Fruit fly (Drosophila melanogaster) whole organism, adult: ENCODE measurements around the gene Nmd3.

Experiments used
- CG11617 ChIP-seq: fragments of 200-800 bp; sonication (Bioruptor generic); optimal IDR thresholded peaks from 2 replicates; lab custom pipeline; 2017; ENCODE audit warnings: mild to moderate bottlenecking, missing biosample characterization, missing genetic modification reagents, missing genetic modification characterization
- CG12768 ChIP-seq: fragments of 200-800 bp; sonication (Bioruptor generic); optimal IDR thresholded peaks from 2 replicates; lab custom pipeline; 2017; ENCODE audit warnings: missing biosample characterization, missing genetic modification characterization, mild to moderate bottlenecking, moderate library complexity, missing genetic modification reagents
- CG14711 ChIP-seq: fragments of 200-800 bp; sonication (Bioruptor generic); optimal IDR thresholded peaks from 2 replicates; lab custom pipeline; 2018; ENCODE audit warnings: missing biosample characterization, mild to moderate bottlenecking, missing genetic modification characterization, moderate library complexity
- CG1620 ChIP-seq: fragments of 200-800 bp; sonication (Bioruptor generic); optimal IDR thresholded peaks from 2 replicates; lab custom pipeline; 2016; ENCODE audit warnings: missing biosample characterization, missing genetic modification characterization
- CG33017 ChIP-seq: fragments of 200-800 bp; sonication (Bioruptor generic); optimal IDR thresholded peaks from 2 replicates; lab custom pipeline; 2018; ENCODE audit warnings: missing biosample characterization, mild to moderate bottlenecking, missing genetic modification characterization, moderate library complexity
- CG5204 ChIP-seq: fragments of 200-800 bp; sonication (Bioruptor generic); optimal IDR thresholded peaks from 2 replicates; lab custom pipeline; 2016; ENCODE audit warnings: missing biosample characterization, missing genetic modification characterization
- CG7045 ChIP-seq: fragments of 200-800 bp; sonication (Bioruptor generic); optimal IDR thresholded peaks from 2 replicates; lab custom pipeline; 2017; ENCODE audit warnings: missing biosample characterization, mild to moderate bottlenecking, missing genetic modification characterization
- CG7101 ChIP-seq: fragments of 200-800 bp; sonication (Bioruptor generic); optimal IDR thresholded peaks from 2 replicates; lab custom pipeline; 2018; ENCODE audit warnings: missing biosample characterization, mild to moderate bottlenecking, missing genetic modification characterization, moderate library complexity
- Clk ChIP-seq: fragments of 200-800 bp; sonication (Bioruptor generic); optimal IDR thresholded peaks from 2 replicates; lab custom pipeline; 2017; ENCODE audit warnings: missing biosample characterization, missing genetic modification characterization
- Crg-1 ChIP-seq: fragments of 200-800 bp; sonication (Bioruptor generic); optimal IDR thresholded peaks from 2 replicates; lab custom pipeline; 2016; ENCODE audit warnings: missing biosample characterization, missing genetic modification characterization
- Hr96 ChIP-seq: fragments of 200-800 bp; sonication (Bioruptor generic); optimal IDR thresholded peaks from 2 replicates; lab custom pipeline; 2016; ENCODE audit warnings: missing biosample characterization, missing genetic modification characterization
- Mnt ChIP-seq: fragments of 200-800 bp; sonication (Bioruptor generic); optimal IDR thresholded peaks from 2 replicates; lab custom pipeline; 2016; ENCODE audit warnings: missing biosample characterization, mild to moderate bottlenecking, missing genetic modification characterization
- bab1 ChIP-seq: fragments of 200-800 bp; sonication (Bioruptor generic); optimal IDR thresholded peaks from 3 replicates; lab custom pipeline; 2019; ENCODE audit warnings: missing biosample characterization, mild to moderate bottlenecking, missing genetic modification characterization, moderate library complexity
- cic ChIP-seq: fragments of 200-800 bp; sonication (Bioruptor generic); optimal IDR thresholded peaks from 2 replicates; lab custom pipeline; 2017; ENCODE audit warnings: missing biosample characterization, mild to moderate bottlenecking, missing genetic modification characterization, moderate library complexity
- cnc ChIP-seq, 2 experiments: fragments of >200 bp; optimal IDR thresholded peaks; 2 replicates each; lab custom pipeline; 2017
- kay ChIP-seq: fragments of 200-800 bp; sonication (Bioruptor generic); peaks from one replicate; lab custom pipeline; 2016; ENCODE audit warnings: missing biosample characterization, missing genetic modification characterization, borderline replicate concordance
- ovo ChIP-seq: fragments of 200-800 bp; sonication (Bioruptor generic); optimal IDR thresholded peaks from 2 replicates; lab custom pipeline; 2016; ENCODE audit warnings: missing biosample characterization, missing genetic modification characterization
- pad ChIP-seq: fragments of 200-800 bp; sonication (Bioruptor generic); optimal IDR thresholded peaks from 3 replicates; lab custom pipeline; 2017; ENCODE audit warnings: missing biosample characterization, missing genetic modification characterization, mild to moderate bottlenecking, moderate library complexity, missing genetic modification reagents
- tj ChIP-seq: fragments of 200-800 bp; sonication (Bioruptor generic); optimal IDR thresholded peaks from 3 replicates; lab custom pipeline; 2017; ENCODE audit warnings: missing biosample characterization, mild to moderate bottlenecking, missing genetic modification characterization, moderate library complexity
- toe ChIP-seq: fragments of 200-800 bp; sonication (Bioruptor generic); optimal IDR thresholded peaks from 2 replicates; lab custom pipeline; 2016; ENCODE audit warnings: missing biosample characterization, missing genetic modification characterization

The Nmd3 gene

DNA sequence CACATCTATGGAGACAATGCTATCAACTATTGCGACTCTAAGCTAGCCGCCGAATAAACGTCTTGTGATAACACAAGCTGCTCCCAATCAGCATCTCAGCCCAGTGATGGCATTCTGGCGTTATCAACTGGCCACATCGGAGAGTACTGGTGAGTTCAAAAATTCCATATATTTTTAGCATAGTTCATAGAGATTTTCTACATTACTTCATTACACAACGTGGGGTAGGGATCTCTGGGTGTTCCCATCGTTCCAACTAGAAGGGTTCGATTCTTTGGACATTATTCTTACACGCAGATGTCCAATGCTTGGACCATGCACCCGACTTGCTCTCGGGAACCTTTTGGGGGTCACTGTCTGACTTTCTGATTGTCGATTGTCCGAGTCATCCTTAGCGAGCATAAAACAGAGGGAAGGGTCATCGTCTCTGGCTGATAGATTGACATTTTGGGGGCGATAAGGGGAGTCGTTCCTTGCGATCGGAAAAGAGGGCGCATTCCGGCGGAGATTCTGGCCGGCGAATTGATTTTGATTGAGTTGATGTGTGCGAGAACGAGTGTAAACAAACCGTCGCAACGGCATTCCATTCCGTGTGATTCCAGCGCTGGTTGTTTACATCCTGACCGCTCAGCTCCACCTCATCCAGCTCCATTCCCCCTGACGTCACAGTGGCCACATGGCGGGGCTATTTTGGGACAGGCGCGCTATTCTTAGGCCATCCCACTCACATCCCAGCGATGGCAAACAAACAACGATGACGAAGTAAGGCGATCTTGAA, 22.1 kb downstream of the Nmd3 start, which contains the start of the genes Cyp4d1 and CG3630:
Cyp4d1 (minus strand) TSS at position 51 of the 778 bp plus-strand sequence.
CG3630 (plus strand) TSS at position 67 of the 778 bp plus-strand sequence.
- no peak for TF ChIP-seq toe
- no peak for TF ChIP-seq CG11617 (GFP tag; lab: Kevin White, UChicago)
- no peak for TF ChIP-seq Crg-1
- TF ChIP-seq tj (GFP tag; lab: Kevin White, UChicago) = no peak
- no peak for TF ChIP-seq CG14711
- TF ChIP-seq CG5204 (GFP tag; lab: Kevin White, UChicago) = no peak
- no peak for TF ChIP-seq bab1

DNA sequence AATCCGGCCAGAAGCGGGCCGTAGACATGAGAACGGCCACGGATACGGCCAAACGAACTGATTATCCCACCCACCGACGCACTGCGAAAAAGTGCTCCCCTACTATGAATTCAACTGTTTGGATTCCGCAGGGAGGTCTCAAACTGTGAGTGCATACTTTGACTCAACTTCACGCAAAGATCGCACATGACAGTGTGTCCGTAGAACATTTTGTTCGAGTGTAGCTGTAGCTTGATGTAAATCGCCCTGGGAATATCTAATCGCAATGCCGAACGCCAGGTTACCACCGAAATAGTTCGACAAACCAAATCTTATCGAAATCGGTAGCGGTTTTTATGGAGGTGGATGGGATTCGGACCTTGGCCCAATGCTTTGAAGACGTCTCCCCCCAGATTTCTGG, 23.4 kb downstream of the Nmd3 start:
- TF ChIP-seq Clk (GFP tag; lab: Kevin White, UChicago) = no peak
- TF ChIP-seq CG33017 = no peak
- TF ChIP-seq CG12768 (GFP tag; lab: Kevin White, UChicago) = no peak
- TF ChIP-seq cnc (optimal IDR thresholded peaks at IDR 0.05; lab: Kevin White, UChicago) = no peak
- TF ChIP-seq CG7101 = no peak
- TF ChIP-seq CG1620 (GFP tag; lab: Kevin White, UChicago) = no peak
- TF ChIP-seq toe = no peak
- no peak for TF ChIP-seq pad (GFP tag; lab: Kevin White, UChicago)
- TF ChIP-seq Mnt (GFP tag; lab: Kevin White, UChicago) = no peak
- TF ChIP-seq CG14711 = no peak
- TF ChIP-seq tj (GFP tag; lab: Kevin White, UChicago) = no peak

DNA sequence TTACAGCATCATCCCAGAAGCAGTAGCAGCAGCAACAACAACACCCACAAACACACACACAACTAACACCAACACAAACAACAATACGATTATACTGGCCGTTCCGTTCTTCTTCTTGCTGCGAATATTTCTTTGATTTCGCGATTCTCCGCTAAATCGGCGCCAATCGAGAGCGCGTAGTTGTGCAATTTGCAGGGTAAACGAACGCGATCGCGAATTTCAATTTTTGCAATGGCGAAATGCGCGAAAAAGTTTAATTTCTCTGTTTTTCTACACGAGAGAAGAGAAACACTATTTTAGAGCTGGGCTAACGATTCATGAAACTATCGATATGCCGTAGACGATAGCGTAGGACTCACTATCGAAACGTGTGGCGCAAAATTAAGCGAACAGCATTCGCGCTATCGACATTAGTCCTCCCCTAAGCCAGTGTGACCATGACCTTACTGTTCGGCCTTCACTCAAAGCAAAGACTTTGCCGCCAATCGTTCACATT, 25.8 kb downstream of the Nmd3 start, which contains the start of gene wapl:
wapl (minus strand) TSS at position 316 of the 496 bp plus-strand sequence.
- TF ChIP-seq Crg-1 = peak; percentile 11
- peak; percentile 79 for TF ChIP-seq bab1
- TF ChIP-seq toe = no peak
- TF ChIP-seq CG11617 (GFP tag; lab: Kevin White, UChicago) = no peak
- peak; percentile 34 for TF ChIP-seq CG14711
- no peak for TF ChIP-seq Hr96
- TF ChIP-seq tj (GFP tag; lab: Kevin White, UChicago) = no peak
- no peak for TF ChIP-seq cic (GFP tag; lab: Kevin White, UChicago)
- no peak for TF ChIP-seq CG33017
- peak; percentile 47 for TF ChIP-seq CG1620 (GFP tag; lab: Kevin White, UChicago)
- TF ChIP-seq pad (GFP tag; lab: Kevin White, UChicago) = peak; percentile 16
- TF ChIP-seq cnc (optimal IDR thresholded peaks at IDR 0.05; lab: Kevin White, UChicago) = no peak
- peak; percentile 27 for TF ChIP-seq CG7101
- TF ChIP-seq CG5204 (GFP tag; lab: Kevin White, UChicago) = no peak
- peak; percentile 61 for TF ChIP-seq Mnt (GFP tag; lab: Kevin White, UChicago)
- no peak for TF ChIP-seq CG12768 (GFP tag; lab: Kevin White, UChicago)

DNA sequence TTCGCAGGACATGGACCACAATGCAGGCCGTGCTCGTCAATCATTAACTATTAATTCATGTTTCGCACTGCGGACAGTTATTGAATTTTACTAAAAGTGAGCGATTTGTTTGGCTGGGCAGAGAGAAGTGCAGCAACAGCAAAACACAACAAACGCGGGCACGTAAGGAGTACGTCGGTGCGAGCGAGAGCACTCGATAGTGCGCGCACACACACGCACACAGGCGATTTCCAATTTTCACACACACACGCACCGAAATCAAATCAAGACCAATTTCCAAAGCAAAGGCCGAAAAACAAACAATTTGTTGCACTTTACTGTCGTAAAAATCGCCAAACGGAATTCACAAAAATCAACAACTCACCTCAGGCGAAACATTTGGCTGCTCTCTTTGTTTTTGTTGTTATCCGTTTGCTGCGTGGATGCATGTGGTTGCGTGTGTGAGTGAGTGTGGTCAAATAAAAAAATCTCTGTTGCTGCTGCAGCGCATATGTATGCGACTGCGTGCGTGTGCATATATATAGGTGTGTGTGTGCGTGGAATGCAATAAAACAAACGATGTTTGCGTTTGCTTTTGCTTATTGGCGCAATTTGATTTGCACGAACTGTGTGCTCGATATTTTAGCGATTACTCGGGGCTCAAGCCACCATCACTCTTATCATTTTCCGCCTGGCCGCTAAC, 26.4 kb downstream of the Nmd3 start:
- TF ChIP-seq bab1 (no peak), tj (GFP tag; lab: Kevin White, UChicago) (peak; percentile 86), Mnt (GFP tag; lab: Kevin White, UChicago) (peak; percentile 31), ovo (GFP tag; lab: Kevin White, UChicago) (no peak), pad (GFP tag; lab: Kevin White, UChicago) (peak; percentile 25), Clk (GFP tag; lab: Kevin White, UChicago) (no peak), CG5204 (GFP tag; lab: Kevin White, UChicago) (no peak)

DNA sequence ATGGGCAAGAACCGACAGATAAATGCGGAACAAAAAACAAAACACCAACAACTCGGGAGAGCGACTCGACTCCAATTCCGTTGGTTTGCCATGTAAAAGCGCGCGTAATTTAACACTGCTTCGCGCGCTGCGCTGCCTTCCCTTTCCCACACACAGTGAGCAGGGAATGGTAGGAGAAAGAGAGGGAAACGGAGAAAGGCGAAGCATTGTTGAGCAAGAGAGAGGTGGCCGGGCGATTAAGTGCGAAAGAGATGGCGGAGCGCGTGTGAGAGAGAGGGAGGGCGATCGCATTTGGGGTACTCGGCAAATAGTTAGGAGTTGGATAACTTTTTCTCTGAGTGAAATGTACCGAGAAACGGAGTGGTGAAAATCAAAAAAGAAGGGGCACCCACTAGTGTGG, 28.6 kb downstream of the Nmd3 start:
- TF ChIP-seq Hr96 (no peak), tj (GFP tag; lab: Kevin White, UChicago) (peak; percentile 62), Crg-1 (no peak), CG5204 (GFP tag; lab: Kevin White, UChicago) (no peak), bab1 (no peak), CG11617 (GFP tag; lab: Kevin White, UChicago) (no peak), pad (GFP tag; lab: Kevin White, UChicago) (peak; percentile 91), CG7045 (GFP tag; lab: Kevin White, UChicago) (no peak), ovo (GFP tag; lab: Kevin White, UChicago) (no peak), cic (GFP tag; lab: Kevin White, UChicago) (no peak), CG33017 (no peak), CG14711 (no peak), kay (no peak), CG12768 (GFP tag; lab: Kevin White, UChicago) (no peak), Clk (GFP tag; lab: Kevin White, UChicago) (no peak), cnc (optimal IDR thresholded peaks at IDR 0.05; lab: Kevin White, UChicago) (no peak), Mnt (GFP tag; lab: Kevin White, UChicago) (peak; percentile 14), toe (no peak), CG1620 (GFP tag; lab: Kevin White, UChicago) (no peak), CG7101 (peak; percentile 4)

DNA sequence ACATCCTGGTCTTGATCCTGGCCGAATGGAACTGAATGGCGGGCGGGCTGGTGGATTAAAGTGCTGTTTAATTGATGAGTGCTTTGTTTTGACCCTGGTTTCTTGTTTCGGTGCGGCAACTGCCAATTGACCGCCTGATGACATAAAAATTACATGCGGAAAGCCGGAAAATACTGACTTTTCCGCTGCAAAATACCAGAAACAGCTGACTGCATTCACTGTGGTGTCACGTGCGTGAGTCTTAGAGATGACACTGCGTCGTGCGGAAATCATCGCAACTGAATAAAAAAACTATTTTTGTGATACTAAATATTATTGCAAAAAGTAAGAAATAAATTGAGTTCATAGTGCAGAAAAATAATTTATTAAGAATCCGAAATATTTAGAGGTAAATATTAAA, 35.0 kb downstream of the Nmd3 start, which contains the start of gene bcn92:
bcn92 (minus strand) TSS at position 170 of the 400 bp plus-strand sequence.
- TF ChIP-seq toe (peak; percentile 42), tj (GFP tag; lab: Kevin White, UChicago) (peak; percentile 17), bab1 (peak; percentile 57), CG14711 (peak; percentile 53), cic (GFP tag; lab: Kevin White, UChicago) (no peak), cnc (optimal IDR thresholded peaks at IDR 0.05; lab: Kevin White, UChicago) (no peak), ovo (GFP tag; lab: Kevin White, UChicago) (peak; percentile 10), CG11617 (GFP tag; lab: Kevin White, UChicago) (peak; percentile 48), Crg-1 (peak; percentile 30), Mnt (GFP tag; lab: Kevin White, UChicago) (peak; percentile 92), CG12768 (GFP tag; lab: Kevin White, UChicago) (no peak), kay (no peak), CG7101 (peak; percentile 44), CG1620 (GFP tag; lab: Kevin White, UChicago) (peak; percentile 55)
